Worm (Caenorhabditis elegans) whole organism, L1 larva: ENCODE results near the gene F43E2.6.

Experiments used
- ama-1 ChIP-seq: fragments of 150-350 bp; optimal IDR thresholded peaks from 2 replicates; lab custom pipeline; 2014
- hlh-4 ChIP-seq: sonication (generic microtip); optimal IDR thresholded peaks from 2 replicates; lab custom pipeline; 2016; ENCODE audit warnings: mild to moderate bottlenecking, missing genetic modification characterization, missing compliant biosample characterization
- irx-1 ChIP-seq: sonication (generic microtip); optimal IDR thresholded peaks from 2 replicates; lab custom pipeline; 2016; ENCODE audit warnings: missing genetic modification characterization, missing compliant biosample characterization
- lin-13 ChIP-seq: fragments of 150-350 bp; optimal IDR thresholded peaks from 2 replicates; lab custom pipeline; 2014; ENCODE audit warnings: missing biosample characterization, missing genetic modification reagents, missing genetic modification characterization
- lin-15B ChIP-seq: fragments of 150-350 bp; sonication (generic microtip); optimal IDR thresholded peaks from 3 replicates; lab custom pipeline; 2014; ENCODE audit warnings: missing biosample characterization, missing genetic modification characterization
- nhr-76 ChIP-seq: sonication (generic microtip); optimal IDR thresholded peaks from 2 replicates; lab custom pipeline; 2017; ENCODE audit warnings: missing biosample characterization, missing genetic modification characterization
- snpc-4 ChIP-seq: fragments of 150-350 bp; optimal IDR thresholded peaks from 2 replicates; lab custom pipeline; 2014; ENCODE audit warnings: missing biosample characterization, missing genetic modification characterization
- unc-130 ChIP-seq: fragments of 150-350 bp; optimal IDR thresholded peaks from 2 replicates; lab custom pipeline; 2017; ENCODE audit warnings: missing biosample characterization, missing genetic modification characterization, inconsistent platforms
- unc-62 ChIP-seq: fragments of 150-350 bp; optimal IDR thresholded peaks from 2 replicates; lab custom pipeline; 2014; ENCODE audit warnings: missing biosample characterization, missing genetic modification reagents, missing genetic modification characterization
- zag-1 ChIP-seq: fragments of 150-350 bp; optimal IDR thresholded peaks from 2 replicates; lab custom pipeline; 2014; ENCODE audit warnings: missing biosample characterization, missing genetic modification characterization
- ztf-4 ChIP-seq: fragments of 150-350 bp; optimal IDR thresholded peaks from 2 replicates; lab custom pipeline; 2014; ENCODE audit warnings: missing biosample characterization, missing genetic modification characterization

DNA sequence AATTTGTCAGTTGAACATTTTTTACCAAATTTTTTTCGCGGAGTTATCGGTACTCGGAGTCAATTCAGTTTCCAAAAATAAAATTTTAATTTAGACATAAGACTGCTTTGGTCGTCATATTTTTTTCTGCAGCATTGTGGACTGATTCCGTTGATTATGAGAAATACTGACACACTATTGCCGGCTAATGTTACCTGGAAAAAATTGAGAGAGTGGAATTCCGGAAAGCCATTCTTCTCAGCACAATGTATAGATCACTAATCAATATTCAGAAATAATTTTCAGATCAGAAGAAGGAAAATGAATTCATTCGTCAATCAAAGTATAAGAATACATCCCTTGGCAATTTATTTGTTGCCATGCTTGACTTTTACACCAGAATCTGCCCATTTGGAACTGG is 10.4 kb upstream of the F43E2.6 start, which contains the start of gene C07D10.6:
- TF ChIP-seq unc-130 (tag; lab: Kevin White, UChicago) (no peak), ama-1 (lab: Kevin White, UChicago) (no peak), zag-1 (tag; lab: Kevin White, UChicago) (no peak), hlh-4 (tag; lab: Kevin White, UChicago) (no peak), irx-1 (tag; lab: Kevin White, UChicago) (no peak), nhr-76 (no peak), lin-13 (GFP tag; lab: Kevin White, UChicago) (no peak), snpc-4 (tag; lab: Kevin White, UChicago) (no peak), unc-62 (GFP tag; lab: Kevin White, UChicago) (no peak), lin-15B (tag; lab: Kevin White, UChicago) (no peak), ztf-4 (tag; lab: Kevin White, UChicago) (no peak)
